Fruit fly (Drosophila melanogaster): ENCODE results near the gene inaF-A.
A peak's percentile ranks its signal among the peaks of the same experiment; 100 is the strongest.

The inaF-A gene

dm6 chrX:11681558-11682551 lies 51.8 kb downstream of the inaF-A start (continued):
- TF ChIP-seq CG6683 (GFP tag; optimal IDR thresholded peaks at IDR 0.05), result peak; percentile 36
- no peak for TF ChIP-seq ab (GFP tag; optimal IDR thresholded peaks at IDR 0.05)
- TF ChIP-seq Hsf (GFP tag; optimal IDR thresholded peaks at IDR 0.05), result peak; percentile 53
- no peak for TF ChIP-seq Ravus (GFP tag; IDR thresholded peaks at IDR 0.05)
- TF ChIP-seq CG32772 (GFP tag; IDR thresholded peaks at IDR 0.05), result peak; percentile 65
- TF ChIP-seq Dip3 (GFP tag; optimal IDR thresholded peaks at IDR 0.05), result peak; percentile 74
- TF ChIP-seq CG13894 (tag; optimal IDR thresholded peaks at IDR 0.05), result peak; percentile 70
- peak; percentile 73 for TF ChIP-seq ind (GFP tag; optimal IDR thresholded peaks at IDR 0.05)
- TF ChIP-seq Sin3A (optimal IDR thresholded peaks at IDR 0.05), result no peak
- no peak for TF ChIP-seq tna (GFP tag; IDR thresholded peaks at IDR 0.05; ENCODE audit: partially characterized antibody)
- TF ChIP-seq HmgD (GFP tag; optimal IDR thresholded peaks at IDR 0.05), result peak; percentile 49
- no peak for TF ChIP-seq CG7963 (GFP tag; IDR thresholded peaks at IDR 0.05; ENCODE audit: partially characterized antibody)
- peak; percentile 19 for TF ChIP-seq stwl (tag; optimal IDR thresholded peaks at IDR 0.05)
- no peak for TF ChIP-seq kay (GFP tag; optimal IDR thresholded peaks at IDR 0.05)
- peak; percentile 37 for TF ChIP-seq CG1602 (GFP tag; optimal IDR thresholded peaks at IDR 0.05)
- TF ChIP-seq CG31365 (tag; optimal IDR thresholded peaks at IDR 0.05), result no peak
- TF ChIP-seq sd (tag; optimal IDR thresholded peaks at IDR 0.05), result peak; percentile 60
- TF ChIP-seq CG14710 (tag; optimal IDR thresholded peaks at IDR 0.05), result peak; percentile 66
- TF ChIP-seq NfI (GFP tag; optimal IDR thresholded peaks at IDR 0.05), result peak; percentile 71
- no peak for TF ChIP-seq Poxn (GFP tag; IDR thresholded peaks at IDR 0.05)
- peak; percentile 35 for TF ChIP-seq Fer2 (tag; optimal IDR thresholded peaks at IDR 0.05)
- peak; percentile 14 for TF ChIP-seq gfzf (GFP tag; optimal IDR thresholded peaks at IDR 0.05)
- no peak for TF ChIP-seq zf30C (GFP tag; optimal IDR thresholded peaks at IDR 0.05)
- peak; percentile 62 for TF ChIP-seq CG2712 (tag; optimal IDR thresholded peaks at IDR 0.05)
- peak; percentile 34; the same call in 1 of the 2 replicates for TF ChIP-seq CG2129 (GFP tag; IDR thresholded peaks at IDR 0.05; ENCODE audit: partially characterized antibody)
- no peak for TF ChIP-seq ssp (GFP tag; IDR thresholded peaks at IDR 0.05)
- peak; percentile 46; the same call in 1 of the 2 replicates for TF ChIP-seq chm (GFP tag; IDR thresholded peaks at IDR 0.05)
- no peak for TF ChIP-seq Lpt (GFP tag; optimal IDR thresholded peaks at IDR 0.05)
- peak; percentile 60 for TF ChIP-seq Ptx1 (GFP tag; IDR thresholded peaks at IDR 0.05)
- TF ChIP-seq Elba2 (GFP tag; optimal IDR thresholded peaks at IDR 0.05), result peak; percentile 17
- peak; percentile 69 for TF ChIP-seq Antp (GFP tag; optimal IDR thresholded peaks at IDR 0.05)
- peak; percentile 64 for TF ChIP-seq CG12942 (GFP tag; optimal IDR thresholded peaks at IDR 0.05)
- peak; percentile 24 for TF ChIP-seq wek (GFP tag; optimal IDR thresholded peaks at IDR 0.05)
- peak; percentile 16 for TF ChIP-seq CG12071 (GFP tag; optimal IDR thresholded peaks at IDR 0.05)
- TF ChIP-seq Doc3 (GFP tag; IDR thresholded peaks at IDR 0.05; ENCODE audit: partially characterized antibody), result 0 out of 3 replicates have a peak, but pooled peaks have one; percentile 42
- TF ChIP-seq CG33557 (GFP tag; optimal IDR thresholded peaks at IDR 0.05), result peak; percentile 18
- no peak for TF ChIP-seq CG4707 (GFP tag; optimal IDR thresholded peaks at IDR 0.05)
- peak; percentile 75 for TF ChIP-seq CG13287 (GFP tag; IDR thresholded peaks at IDR 0.05; ENCODE audit: partially characterized antibody)
- TF ChIP-seq CG5180 (GFP tag; optimal IDR thresholded peaks at IDR 0.05), result no peak
- TF ChIP-seq Oaz (GFP tag; IDR thresholded peaks at IDR 0.05), result no peak
- TF ChIP-seq Adf1 (GFP tag; IDR thresholded peaks at IDR 0.05), result no peak
- TF ChIP-seq Lim3 (GFP tag; IDR thresholded peaks at IDR 0.05), result no peak
- TF ChIP-seq Gsc (GFP tag; IDR thresholded peaks at IDR 0.05), result no peak
- peak; percentile 13 for TF ChIP-seq slou (GFP tag; optimal IDR thresholded peaks at IDR 0.05)
- peak; percentile 69 for TF ChIP-seq Scr (GFP tag; IDR thresholded peaks at IDR 0.05; ENCODE audit: partially characterized antibody)
- TF ChIP-seq CG8359 (GFP tag; optimal IDR thresholded peaks at IDR 0.05; ENCODE audit: borderline replicate concordance), result no peak
- peak; percentile 81 for TF ChIP-seq lilli (GFP tag; optimal IDR thresholded peaks at IDR 0.05)
- peak; percentile 69 for TF ChIP-seq CHES-1-like (GFP tag; optimal IDR thresholded peaks at IDR 0.05)

Data from whole organism, embryonic.